Worm (Caenorhabditis elegans): ENCODE data around the gene F37B12.3.

Gene F37B12.3

DNA sequence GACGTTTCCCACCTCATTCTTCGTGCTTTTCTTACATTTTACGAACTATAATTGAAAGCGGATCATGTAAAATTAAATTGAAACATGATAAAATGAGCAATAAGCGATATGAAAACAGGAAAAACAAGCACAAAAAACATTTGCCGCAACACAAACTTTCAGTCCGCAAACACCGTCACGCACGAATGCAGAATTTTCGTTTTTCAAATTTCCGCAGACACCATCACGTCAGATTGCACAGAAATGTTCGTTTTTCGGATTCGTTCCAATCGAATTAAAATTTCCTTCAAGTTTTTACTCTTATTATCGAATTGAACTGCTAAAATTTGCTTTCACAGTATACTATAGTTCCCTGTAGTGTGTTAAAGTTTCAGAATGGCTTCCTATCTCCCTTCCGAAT is 13.4 kb upstream of the F37B12.3 start, which contains the start of gene chmp-7 (continued):
- TF ChIP-seq ceh-91 (GFP tag; IDR thresholded peaks at IDR 0.05): peak; percentile 70
- no peak for TF ChIP-seq gei-17 (GFP tag; optimal IDR thresholded peaks at IDR 0.05)
- no peak for TF ChIP-seq nhr-179 (tag; optimal IDR thresholded peaks at IDR 0.05)
- TF ChIP-seq unc-62 (GFP tag; optimal IDR thresholded peaks at IDR 0.05): no peak
- peak; percentile 82 for TF ChIP-seq pbrm-1 (GFP tag; IDR thresholded peaks at IDR 0.05)
- no peak for TF ChIP-seq ceh-58 (GFP tag; IDR thresholded peaks at IDR 0.05)
- TF ChIP-seq lin-26 (GFP tag; IDR thresholded peaks at IDR 0.05): no peak
- TF ChIP-seq ZK185.1 (tag; optimal IDR thresholded peaks at IDR 0.05; ENCODE audit: poor library complexity, severe bottlenecking): peak; percentile 70
- peak; percentile 75 for TF ChIP-seq pha-4 (tag; optimal IDR thresholded peaks at IDR 0.05)
- peak; percentile 22; the same call in 1 of the 2 replicates for TF ChIP-seq ceh-100 (GFP tag; IDR thresholded peaks at IDR 0.05)
- no peak for TF ChIP-seq chd-7 (tag; optimal IDR thresholded peaks at IDR 0.05)
- no peak for TF ChIP-seq B0261.1 (tag; optimal IDR thresholded peaks at IDR 0.05)
- peak; percentile 74 for TF ChIP-seq tlf-1 (GFP tag; optimal IDR thresholded peaks at IDR 0.05)
- TF ChIP-seq nfya-1 (tag; optimal IDR thresholded peaks at IDR 0.05; ENCODE audit: borderline replicate concordance, insufficient read depth): no peak
- TF ChIP-seq F57A8.1 (GFP tag; optimal IDR thresholded peaks at IDR 0.05): no peak
- no peak for TF ChIP-seq Y53G8AR.9 (GFP tag; conservative IDR thresholded peaks at IDR 0.05)
- no peak for TF ChIP-seq F57C9.4 (tag; optimal IDR thresholded peaks at IDR 0.05)
- 0 out of 2 replicates have a peak, but pooled peaks have one; percentile 57 for TF ChIP-seq hsf-1 (GFP tag; IDR thresholded peaks at IDR 0.05)
- TF ChIP-seq K11D2.4 (GFP tag; IDR thresholded peaks at IDR 0.05): no peak
- peak; percentile 58 for TF ChIP-seq snpc-4 (GFP tag; optimal IDR thresholded peaks at IDR 0.05)
- TF ChIP-seq snpc-4 (tag; optimal IDR thresholded peaks at IDR 0.05): peak; percentile 27 to 80 (median 56)
- TF ChIP-seq egl-18 (GFP tag; IDR thresholded peaks at IDR 0.05): no peak
- no peak for TF ChIP-seq ceh-79 (tag; optimal IDR thresholded peaks at IDR 0.05)
- 0 out of 2 replicates have a peak, but pooled peaks have one; percentile 43 for TF ChIP-seq lir-1 (GFP tag; conservative IDR thresholded peaks at IDR 0.05)
- TF ChIP-seq let-607 (tag; optimal IDR thresholded peaks at IDR 0.05): peak; percentile 3 to 18
- peak; percentile 63 for TF ChIP-seq F49E8.2 (tag; optimal IDR thresholded peaks at IDR 0.05; ENCODE audit: insufficient read depth)
- peak; percentile 68; the same call in 1 of the 2 replicates for TF ChIP-seq ztf-28 (GFP tag; IDR thresholded peaks at IDR 0.05)
- TF ChIP-seq ztf-6 (GFP tag; IDR thresholded peaks at IDR 0.05): no peak
- peak; percentile 69; the same call in 1 of the 2 replicates for TF ChIP-seq hmg-1.2 (GFP tag; IDR thresholded peaks at IDR 0.05)
- no peak for TF ChIP-seq Y79H2A.3 (GFP tag; conservative IDR thresholded peaks at IDR 0.05)
- peak in 1 of 3 experiments; percentile 90 for TF ChIP-seq lin-35 (GFP tag; optimal IDR thresholded peaks at IDR 0.05)
- TF ChIP-seq F55B11.4 (tag; optimal IDR thresholded peaks at IDR 0.05; ENCODE audit: borderline replicate concordance, insufficient read depth): no peak
- TF ChIP-seq die-1 (tag; optimal IDR thresholded peaks at IDR 0.05): no peak
- TF ChIP-seq egl-44 (GFP tag; IDR thresholded peaks at IDR 0.05): no peak
- no peak for TF ChIP-seq ccch-3 (GFP tag; optimal IDR thresholded peaks at IDR 0.05)
- peak; percentile 54; the same call in 1 of the 2 replicates for TF ChIP-seq ekl-4 (GFP tag; IDR thresholded peaks at IDR 0.05)
- TF ChIP-seq sea-2 (GFP tag; IDR thresholded peaks at IDR 0.05): no peak
- TF ChIP-seq egrh-3 (GFP tag; IDR thresholded peaks at IDR 0.05): no peak
- TF ChIP-seq lin-54 (GFP tag; optimal IDR thresholded peaks at IDR 0.05): peak; percentile 98
- TF ChIP-seq snpc-1.1 (tag; optimal IDR thresholded peaks at IDR 0.05; ENCODE audit: insufficient read depth): peak; percentile 25
- TF ChIP-seq ztf-18 (tag; optimal IDR thresholded peaks at IDR 0.05): peak; percentile 60
- no peak for TF ChIP-seq nhr-120 (GFP tag; IDR thresholded peaks at IDR 0.05)
- peak; percentile 79 for TF ChIP-seq B0019.2 (GFP tag; conservative IDR thresholded peaks at IDR 0.05)
- no peak for TF ChIP-seq F10E7.11 (tag; optimal IDR thresholded peaks at IDR 0.05)
- peak; percentile 27 for TF ChIP-seq unc-130 (GFP tag; optimal IDR thresholded peaks at IDR 0.05)
- peak; percentile 73 for TF ChIP-seq attf-3 (GFP tag; conservative IDR thresholded peaks at IDR 0.05)
- TF ChIP-seq ceh-27 (GFP tag; optimal IDR thresholded peaks at IDR 0.05): peak; percentile 60
